Fruit fly (Drosophila melanogaster): Measurements from ENCODE around the gene CG4766.
A peak's percentile ranks its signal among the peaks of the same experiment; 100 is the strongest.

Gene CG4766

DNA sequence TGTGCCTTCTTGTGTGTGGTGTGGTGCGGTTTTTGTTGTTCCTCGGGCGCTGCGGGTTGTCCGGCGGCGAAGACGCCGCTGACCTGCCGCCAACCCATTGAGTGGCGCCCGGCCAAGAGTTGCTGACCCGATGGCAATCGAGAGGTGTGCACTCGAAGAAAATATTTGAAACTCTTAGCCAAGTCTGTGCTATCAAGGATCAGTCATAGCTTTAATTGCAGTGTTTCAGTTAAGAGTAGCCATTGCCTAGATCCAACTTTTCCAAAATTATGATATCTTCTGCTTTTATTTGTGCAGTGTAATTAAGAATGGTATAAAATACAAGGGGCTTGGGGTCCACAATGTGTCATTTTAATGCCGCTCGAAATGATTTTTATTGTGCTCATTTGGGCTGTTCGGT is 24.0 kb upstream of the CG4766 start (continued):
- TF ChIP-seq CG17829 (tag; optimal IDR thresholded peaks at IDR 0.05) (peak; percentile 72), CG1529 (GFP tag; optimal IDR thresholded peaks at IDR 0.05) (peak; percentile 30), Xrp1 (GFP tag; IDR thresholded peaks at IDR 0.05) (peak; percentile 75), pan (optimal IDR thresholded peaks at IDR 0.05) (no peak), pan (GFP tag; optimal IDR thresholded peaks at IDR 0.05 in 1 of 2, IDR thresholded peaks at IDR 0.05 in 1 of 2) (peak in 1 of 2 experiments; percentile 58), sens (GFP tag) (peak; percentile 93), CG7271 (tag; optimal IDR thresholded peaks at IDR 0.05) (no peak), CG13287 (GFP tag; IDR thresholded peaks at IDR 0.05; ENCODE audit: partially characterized antibody) (no peak), CG10959 (GFP tag; IDR thresholded peaks at IDR 0.05) (0 out of 2 replicates have a peak, but pooled peaks have one; percentile 52), CG10209 (GFP tag; optimal IDR thresholded peaks at IDR 0.05) (peak; percentile 46), CG10321 (GFP tag; IDR thresholded peaks at IDR 0.05) (no peak), dpn (GFP tag; optimal IDR thresholded peaks at IDR 0.05) (peak in 1 of 2 experiments; percentile 45), mld (GFP tag; IDR thresholded peaks at IDR 0.05; ENCODE audit: partially characterized antibody) (no peak), br (optimal IDR thresholded peaks at IDR 0.05) (no peak), bowl (GFP tag; IDR thresholded peaks at IDR 0.05) (no peak), CG7745 (tag; optimal IDR thresholded peaks at IDR 0.05) (peak; percentile 0), gce (GFP tag; IDR thresholded peaks at IDR 0.05) (no peak), scrt (GFP tag; optimal IDR thresholded peaks at IDR 0.05) (no peak), gfzf (GFP tag; optimal IDR thresholded peaks at IDR 0.05) (no peak), repo (GFP tag; optimal IDR thresholded peaks at IDR 0.05) (peak; percentile 55), CG17186 (GFP tag; optimal IDR thresholded peaks at IDR 0.05) (no peak), slou (GFP tag; optimal IDR thresholded peaks at IDR 0.05) (no peak), zfh2 (GFP tag; optimal IDR thresholded peaks at IDR 0.05) (no peak), CG6654 (GFP tag; optimal IDR thresholded peaks at IDR 0.05) (peak; percentile 31), trh (GFP tag; optimal IDR thresholded peaks at IDR 0.05) (no peak), CG18619 (GFP tag; optimal IDR thresholded peaks at IDR 0.05) (no peak), al (GFP tag; IDR thresholded peaks at IDR 0.05) (no peak), CrebB (tag; optimal IDR thresholded peaks at IDR 0.05) (no peak), z (GFP tag; IDR thresholded peaks at IDR 0.05) (0 out of 3 replicates have a peak, but pooled peaks have one; percentile 10), toy (GFP tag; IDR thresholded peaks at IDR 0.05) (no peak), Side (GFP tag; optimal IDR thresholded peaks at IDR 0.05) (no peak), CG14014 (GFP tag; IDR thresholded peaks at IDR 0.05) (no peak), CG10979 (tag; optimal IDR thresholded peaks at IDR 0.05) (peak; percentile 73), CG13296 (GFP tag; optimal IDR thresholded peaks at IDR 0.05) (no peak), CG6683 (GFP tag; optimal IDR thresholded peaks at IDR 0.05) (no peak), Dip3 (GFP tag; optimal IDR thresholded peaks at IDR 0.05) (no peak), CG31365 (tag; optimal IDR thresholded peaks at IDR 0.05) (no peak), CG7987 (GFP tag; optimal IDR thresholded peaks at IDR 0.05) (no peak), nerfin-1 (tag; optimal IDR thresholded peaks at IDR 0.05) (no peak), Fer2 (tag; optimal IDR thresholded peaks at IDR 0.05) (no peak), CG32772 (GFP tag; IDR thresholded peaks at IDR 0.05) (no peak; the same call in 1 of the 2 replicates), twi (tag; optimal IDR thresholded peaks at IDR 0.05) (no peak), CG9932 (GFP tag; IDR thresholded peaks at IDR 0.05) (no peak), GATAe (GFP tag; conservative IDR thresholded peaks at IDR 0.05) (no peak), p53 (GFP tag; optimal IDR thresholded peaks at IDR 0.05) (no peak), schlank (tag; optimal IDR thresholded peaks at IDR 0.05) (no peak), CG10462 (GFP tag; optimal IDR thresholded peaks at IDR 0.05) (no peak), CG34376 (GFP tag; optimal IDR thresholded peaks at IDR 0.05) (no peak), CG7372 (GFP tag; IDR thresholded peaks at IDR 0.05) (0 out of 2 replicates have a peak, but pooled peaks have one; percentile 35), en (GFP tag; optimal IDR thresholded peaks at IDR 0.05) (no peak), crc (GFP tag; optimal IDR thresholded peaks at IDR 0.05) (no peak), CG5953 (GFP tag; IDR thresholded peaks at IDR 0.05) (no peak), onecut (GFP tag; IDR thresholded peaks at IDR 0.05) (no peak)

Data from whole organism, embryonic.